Worm (Caenorhabditis elegans) whole organism, mixed stage, embryonic: ENCODE measurements around the gene C18G1.7.

Experiments used
- bed-3 ChIP-seq: fragments of 200-800 bp; sonication (Bioruptor generic); optimal IDR thresholded peaks from 3 replicates; lab custom pipeline; 2018; ENCODE audit warnings: mild to moderate bottlenecking, missing genetic modification characterization, moderate library complexity, missing compliant biosample characterization
- blmp-1 ChIP-seq: fragments of 150-350 bp; optimal IDR thresholded peaks from 2 replicates; lab custom pipeline; 2014; ENCODE audit warnings: missing biosample characterization, missing genetic modification characterization
- hlh-1 ChIP-seq: fragments of 150-350 bp; optimal IDR thresholded peaks from 2 replicates; lab custom pipeline; 2014; ENCODE audit warnings: missing biosample characterization, missing genetic modification reagents, missing genetic modification characterization
- mab-5 ChIP-seq: fragments of 150-350 bp; optimal IDR thresholded peaks from 2 replicates; lab custom pipeline; 2014; ENCODE audit warnings: missing biosample characterization, missing genetic modification characterization
- mep-1 ChIP-seq: fragments of 150-350 bp; optimal IDR thresholded peaks from 2 replicates; lab custom pipeline; 2017; ENCODE audit warnings: missing biosample characterization, missing genetic modification reagents, missing genetic modification characterization, inconsistent platforms
- nhr-237 ChIP-seq: fragments of 150-350 bp; optimal IDR thresholded peaks from 2 replicates; lab custom pipeline; 2014; ENCODE audit warnings: missing biosample characterization, missing genetic modification characterization
- nhr-76 ChIP-seq: sonication (generic microtip); optimal IDR thresholded peaks from 2 replicates; lab custom pipeline; 2017; ENCODE audit warnings: missing biosample characterization, missing genetic modification characterization
- pha-4 ChIP-seq: fragments of 150-350 bp; optimal IDR thresholded peaks from 2 replicates; lab custom pipeline; 2018; ENCODE audit warnings: missing biosample characterization, missing genetic modification reagents, missing genetic modification characterization
- snpc-4 ChIP-seq: fragments of 150-350 bp; optimal IDR thresholded peaks from 2 replicates; lab custom pipeline; 2014; ENCODE audit warnings: missing biosample characterization, missing genetic modification characterization
- unc-62 ChIP-seq: fragments of 150-350 bp; optimal IDR thresholded peaks from 2 replicates; lab custom pipeline; 2014; ENCODE audit warnings: missing biosample characterization, missing genetic modification reagents, missing genetic modification characterization

ce11 chrV:4710464-4710863, 34.9 kb upstream of the C18G1.7 start, which contains the start of gene oac-24:
- no peak for TF ChIP-seq mab-5 (tag; lab: Kevin White, UChicago)
- TF ChIP-seq nhr-76, result no peak
- TF ChIP-seq unc-62 (GFP tag; lab: Kevin White, UChicago), result no peak
- no peak for TF ChIP-seq mep-1
- no peak for TF ChIP-seq blmp-1 (tag; lab: Kevin White, UChicago)
- no peak for TF ChIP-seq nhr-237 (tag; lab: Kevin White, UChicago)
- no peak for TF ChIP-seq bed-3 (GFP tag; lab: Kevin White, UChicago)
- no peak for TF ChIP-seq pha-4 (tag; lab: Kevin White, UChicago)
- no peak for TF ChIP-seq hlh-1
- no peak for TF ChIP-seq snpc-4 (tag; lab: Kevin White, UChicago)
